Fruit fly (Drosophila melanogaster) whole organism, embryonic: Measurements from ENCODE around the gene Cpr67Fa2.

ENCODE experiments used
- Ada2b ChIP-seq: fragments of 200-800 bp; sonication (Bioruptor generic); IDR thresholded peaks from 2 replicates; pipeline ENCODE4 v1.3.6; 2022; ENCODE audit warnings: missing biosample characterization, missing genetic modification characterization
- Antp ChIP-seq: fragments of 200-800 bp; sonication (Bioruptor generic); optimal IDR thresholded peaks from 3 replicates; lab custom pipeline; 2016; ENCODE audit warnings: missing biosample characterization, missing genetic modification characterization
- Awh ChIP-seq: fragments of 200-800 bp; sonication (Bioruptor generic); IDR thresholded peaks from 2 replicates; pipeline ENCODE4, ENCODE4 v1.3.6; 2022; ENCODE audit warnings: missing biosample characterization, missing genetic modification characterization
- B-H2 ChIP-seq: fragments of 200-800 bp; sonication (Bioruptor generic); optimal IDR thresholded peaks from 2 replicates; lab custom pipeline; 2018; ENCODE audit warnings: missing biosample characterization, mild to moderate bottlenecking, missing genetic modification characterization
- CG10979 ChIP-seq: fragments of 200-800 bp; sonication (Bioruptor generic); optimal IDR thresholded peaks from 2 replicates; lab custom pipeline; 2018; ENCODE audit warnings: missing biosample characterization, mild to moderate bottlenecking, missing genetic modification characterization, moderate library complexity
- CG12219 ChIP-seq: fragments of 200-800 bp; sonication (Bioruptor generic); optimal IDR thresholded peaks from 3 replicates; lab custom pipeline; 2018; ENCODE audit warnings: missing biosample characterization, mild to moderate bottlenecking, missing genetic modification characterization
- CG12942 ChIP-seq: fragments of 200-800 bp; sonication (Bioruptor generic); optimal IDR thresholded peaks from 3 replicates; lab custom pipeline; 2016; ENCODE audit warnings: missing biosample characterization, missing genetic modification characterization
- CG13296 ChIP-seq: fragments of 200-800 bp; sonication (Bioruptor generic); optimal IDR thresholded peaks from 3 replicates; lab custom pipeline; 2018; ENCODE audit warnings: missing biosample characterization, mild to moderate bottlenecking, missing genetic modification characterization
- CG17612 ChIP-seq: fragments of 200-800 bp; sonication (Bioruptor generic); IDR thresholded peaks from 2 replicates; pipeline ENCODE4 v1.3.6; 2022; ENCODE audit warnings: missing biosample characterization, missing genetic modification characterization
- CG18619 ChIP-seq: fragments of 200-800 bp; sonication (Bioruptor generic); optimal IDR thresholded peaks from 3 replicates; lab custom pipeline; 2017; ENCODE audit warnings: missing biosample characterization, mild to moderate bottlenecking, missing genetic modification characterization
- CG2678 ChIP-seq: fragments of 200-800 bp; sonication (Bioruptor generic); optimal IDR thresholded peaks from 3 replicates; lab custom pipeline; 2019; ENCODE audit warnings: missing biosample characterization, mild to moderate bottlenecking, missing genetic modification characterization, moderate library complexity
- CG2712 ChIP-seq: fragments of 200-800 bp; optimal IDR thresholded peaks from 3 replicates; lab custom pipeline; 2019; ENCODE audit warnings: missing biosample characterization, mild to moderate bottlenecking, missing genetic modification characterization, moderate library complexity
- CG5180 ChIP-seq: fragments of 200-800 bp; sonication (Bioruptor generic); optimal IDR thresholded peaks from 3 replicates; lab custom pipeline; 2017; ENCODE audit warnings: missing biosample characterization, missing genetic modification characterization, mild to moderate bottlenecking, moderate library complexity, missing genetic modification reagents
- CG6272 ChIP-seq: fragments of 200-800 bp; sonication (Bioruptor generic); IDR thresholded peaks from 2 replicates; pipeline ENCODE4 v1.3.6; 2022; ENCODE audit warnings: missing biosample characterization, missing genetic modification characterization
- CG6683 ChIP-seq: fragments of 200-800 bp; sonication (Bioruptor generic); optimal IDR thresholded peaks from 2 replicates; lab custom pipeline; 2017; ENCODE audit warnings: missing biosample characterization, mild to moderate bottlenecking, missing genetic modification characterization, missing genetic modification reagents
- CG7271 ChIP-seq: fragments of 200-800 bp; sonication (Bioruptor generic); optimal IDR thresholded peaks from 2 replicates; lab custom pipeline; 2018; ENCODE audit warnings: missing biosample characterization, mild to moderate bottlenecking, missing genetic modification characterization, moderate library complexity
- CG7928 ChIP-seq: fragments of 200-800 bp; sonication (Bioruptor generic); optimal IDR thresholded peaks from 2 replicates; lab custom pipeline; 2017; ENCODE audit warnings: missing biosample characterization, mild to moderate bottlenecking, missing genetic modification characterization
- CG8924 ChIP-seq: fragments of 200-800 bp; optimal IDR thresholded peaks from 3 replicates; lab custom pipeline; 2019; ENCODE audit warnings: missing biosample characterization, mild to moderate bottlenecking, missing genetic modification characterization, moderate library complexity
- CkIIα-i1 ChIP-seq: fragments of 200-800 bp; sonication (Bioruptor generic); IDR thresholded peaks from 2 replicates; pipeline ENCODE4 v1.3.6; 2022; ENCODE audit warnings: missing biosample characterization, missing genetic modification characterization
- CoRest ChIP-seq: fragments of 200-800 bp; sonication (Bioruptor generic); optimal IDR thresholded peaks from 3 replicates; lab custom pipeline; 2018; ENCODE audit warnings: missing biosample characterization, mild to moderate bottlenecking, missing genetic modification characterization, moderate library complexity
- D ChIP-seq, 2 experiments: fragments of 200-800 bp in 1 of 2; fragments of >200 bp in 1 of 2; sonication (Bioruptor generic) in 1 of 2; optimal IDR thresholded peaks; 2 replicates in 1 of 2; 3 replicates in 1 of 2; lab custom pipeline; 2017; ENCODE audit warnings: mild to moderate bottlenecking in 1 of 2, missing biosample characterization in 1 of 2, missing genetic modification characterization in 1 of 2, missing genetic modification reagents in 1 of 2
- Eip74EF ChIP-seq, 2 experiments: fragments of 200-800 bp in 1 of 2; fragments of >200 bp in 1 of 2; sonication (Bioruptor generic) in 1 of 2; optimal IDR thresholded peaks; 2 replicates each; lab custom pipeline; 2017 to 2019; ENCODE audit warnings: missing biosample characterization in 2 of 2, missing genetic modification characterization in 2 of 2, mild to moderate bottlenecking in 1 of 2, moderate library complexity in 1 of 2
- Fer1 ChIP-seq: fragments of 200-800 bp; sonication (Bioruptor generic); optimal IDR thresholded peaks from 2 replicates; lab custom pipeline; 2017; ENCODE audit warnings: missing biosample characterization, mild to moderate bottlenecking, missing genetic modification characterization
- HLH4C ChIP-seq: fragments of 200-800 bp; sonication (Bioruptor generic); IDR thresholded peaks from 3 replicates; pipeline ENCODE4 v1.3.6; 2022; ENCODE audit warnings: missing biosample characterization, missing genetic modification characterization; ENCODE audit not compliant: partially characterized antibody
- Hr39 ChIP-seq: fragments of >200 bp; optimal IDR thresholded peaks from 2 replicates; lab custom pipeline; 2017
- Hr78 ChIP-seq, 2 experiments: fragments of 200-800 bp in 1 of 2; fragments of >200 bp in 1 of 2; sonication (Bioruptor generic) in 1 of 2; optimal IDR thresholded peaks; 2 replicates each; lab custom pipeline; 2017 to 2019; ENCODE audit warnings: missing biosample characterization in 2 of 2, missing genetic modification characterization in 2 of 2, mild to moderate bottlenecking in 1 of 2, moderate library complexity in 1 of 2
- Max ChIP-seq: fragments of 200-800 bp; sonication (Bioruptor generic); optimal IDR thresholded peaks from 2 replicates; lab custom pipeline; 2016; ENCODE audit warnings: missing biosample characterization, mild to moderate bottlenecking, missing genetic modification characterization
- NC2α ChIP-seq: fragments of 200-800 bp; sonication (Bioruptor generic); optimal IDR thresholded peaks from 2 replicates; lab custom pipeline; 2016; ENCODE audit warnings: missing biosample characterization, missing genetic modification characterization
- NK7.1 ChIP-seq: fragments of 200-800 bp; sonication (Bioruptor generic); optimal IDR thresholded peaks from 3 replicates; lab custom pipeline; 2016; ENCODE audit warnings: missing biosample characterization, missing genetic modification characterization
- Nf-YB ChIP-seq: fragments of 200-800 bp; sonication (Bioruptor generic); optimal IDR thresholded peaks from 3 replicates; lab custom pipeline; 2019; ENCODE audit warnings: missing biosample characterization, mild to moderate bottlenecking, missing genetic modification characterization, moderate library complexity
- Side ChIP-seq: fragments of 200-800 bp; sonication (Bioruptor generic); optimal IDR thresholded peaks from 2 replicates; lab custom pipeline; 2016; ENCODE audit warnings: missing biosample characterization, missing genetic modification characterization
- bab2 ChIP-seq: fragments of 200-800 bp; sonication (Bioruptor generic); optimal IDR thresholded peaks from 2 replicates; lab custom pipeline; 2016; ENCODE audit warnings: missing biosample characterization, missing genetic modification characterization
- chn ChIP-seq: fragments of 200-800 bp; sonication (Bioruptor generic); optimal IDR thresholded peaks from 2 replicates; lab custom pipeline; 2016; ENCODE audit warnings: missing biosample characterization, missing genetic modification characterization
- da ChIP-seq: fragments of 200-800 bp; sonication (Bioruptor generic); optimal IDR thresholded peaks from 2 replicates; lab custom pipeline; 2016; ENCODE audit warnings: missing biosample characterization, missing genetic modification characterization
- grn ChIP-seq: fragments of 200-800 bp; sonication (Bioruptor generic); optimal IDR thresholded peaks from 3 replicates; lab custom pipeline; 2017; ENCODE audit warnings: missing biosample characterization, missing genetic modification characterization
- hkb ChIP-seq, 2 experiments: fragments of 200-800 bp in 1 of 2; fragments of >200 bp in 1 of 2; sonication (Bioruptor generic) in 1 of 2; IDR thresholded peaks in 1 of 2; optimal IDR thresholded peaks in 1 of 2; 2 replicates each; pipeline versions ENCODE4 v1.3.6 to Lab custom; 2017 to 2022; ENCODE audit warnings: missing biosample characterization in 1 of 2, missing genetic modification characterization in 1 of 2
- jigr1 ChIP-seq: fragments of 200-800 bp; sonication (Bioruptor generic); IDR thresholded peaks from 3 replicates; pipeline ENCODE4 v1.3.6; 2022; ENCODE audit warnings: missing biosample characterization, missing genetic modification characterization
- jing ChIP-seq: fragments of 200-800 bp; sonication (Bioruptor generic); optimal IDR thresholded peaks from 2 replicates; lab custom pipeline; 2018; ENCODE audit warnings: missing biosample characterization, mild to moderate bottlenecking, missing genetic modification characterization
- klu ChIP-seq: fragments of 200-800 bp; sonication (Bioruptor generic); IDR thresholded peaks from 2 replicates; pipeline ENCODE4 v1.3.6; 2022; ENCODE audit warnings: missing biosample characterization, missing genetic modification characterization
- lbe ChIP-seq: fragments of 200-800 bp; sonication (Bioruptor generic); optimal IDR thresholded peaks from 2 replicates; lab custom pipeline; 2016; ENCODE audit warnings: missing biosample characterization, mild to moderate bottlenecking, missing genetic modification characterization
- lov ChIP-seq, 2 experiments: fragments of 200-800 bp in 1 of 2; fragments of >200 bp in 1 of 2; sonication (Bioruptor generic) in 1 of 2; IDR thresholded peaks in 1 of 2; optimal IDR thresholded peaks in 1 of 2; 2 replicates in 1 of 2; 3 replicates in 1 of 2; pipeline versions ENCODE4 v1.3.6 to Lab custom; 2017 to 2022; ENCODE audit warnings: missing biosample characterization in 1 of 2, missing genetic modification characterization in 1 of 2
- maf-S ChIP-seq: fragments of 200-800 bp; sonication (Bioruptor generic); optimal IDR thresholded peaks from 2 replicates; lab custom pipeline; 2016; ENCODE audit warnings: missing biosample characterization, missing genetic modification characterization
- onecut ChIP-seq: fragments of 200-800 bp; sonication (Bioruptor generic); IDR thresholded peaks from 2 replicates; pipeline ENCODE4 v1.3.6; 2022; ENCODE audit warnings: missing biosample characterization, missing genetic modification characterization
- prd ChIP-seq, 3 experiments: fragments of >200 bp in 2 of 3; fragments of 200-800 bp in 1 of 3; sonication (Bioruptor generic) in 1 of 3; optimal IDR thresholded peaks in 2 of 3; IDR thresholded peaks in 1 of 3; 2 replicates in 2 of 3; 3 replicates in 1 of 3; pipeline versions ENCODE4 v1.3.6 to Lab custom; 2017 to 2022; ENCODE audit warnings: missing biosample characterization in 1 of 3, missing genetic modification characterization in 1 of 3
- row ChIP-seq: fragments of 200-800 bp; sonication (Bioruptor generic); IDR thresholded peaks from 3 replicates; pipeline ENCODE4 v1.3.6; 2022; ENCODE audit warnings: missing biosample characterization, missing genetic modification characterization
- sens ChIP-seq: fragments of 200-800 bp; sonication (Bioruptor generic); peaks from one replicate; lab custom pipeline; 2016; ENCODE audit warnings: missing biosample characterization, missing genetic modification characterization
- tap ChIP-seq: fragments of 200-800 bp; optimal IDR thresholded peaks from 3 replicates; lab custom pipeline; 2019; ENCODE audit warnings: missing biosample characterization, mild to moderate bottlenecking, missing genetic modification characterization, moderate library complexity
- tll ChIP-seq, 2 experiments: fragments of 200-800 bp in 1 of 2; fragments of >200 bp in 1 of 2; sonication (Bioruptor generic) in 1 of 2; optimal IDR thresholded peaks; 2 replicates each; lab custom pipeline; 2017 to 2019; ENCODE audit warnings: missing biosample characterization in 2 of 2, missing genetic modification characterization in 2 of 2, mild to moderate bottlenecking in 1 of 2, moderate library complexity in 1 of 2

The Cpr67Fa2 gene

dm6 chr3L:10889000-10889691 lies 2.4 kb upstream of the Cpr67Fa2 start (continued):
- TF ChIP-seq CG12219 (GFP tag; lab: Kevin White, UChicago), result no peak
- TF ChIP-seq Side (GFP tag; lab: Kevin White, UChicago), result no peak
- no peak for TF ChIP-seq CG6683 (GFP tag; lab: Kevin White, UChicago)
- no peak for TF ChIP-seq onecut (GFP tag; lab: Robert Waterston, UW)
- no peak for TF ChIP-seq Fer1 (GFP tag; lab: Kevin White, UChicago)
- TF ChIP-seq CG8924 (tag; lab: Kevin White, UChicago), result peak; percentile 24
- no peak for TF ChIP-seq jigr1 (GFP tag; lab: Robert Waterston, UW)
- no peak for TF ChIP-seq Eip74EF (GFP tag; optimal IDR thresholded peaks at IDR 0.05; lab: Kevin White, UChicago)
- 0 out of 3 replicates have a peak, but pooled peaks have one; percentile 18 for TF ChIP-seq row (GFP tag; lab: Robert Waterston, UW)
- no peak for TF ChIP-seq klu (GFP tag; lab: Robert Waterston, UW)
- TF ChIP-seq tap (tag; lab: Kevin White, UChicago), result no peak
- TF ChIP-seq CG17612 (GFP tag; lab: Robert Waterston, UW), result no peak
- TF ChIP-seq Awh, result no peak
- no peak for TF ChIP-seq CG7928 (GFP tag; lab: Kevin White, UChicago)
- TF ChIP-seq B-H2 (GFP tag; lab: Kevin White, UChicago), result no peak
- TF ChIP-seq CG5180 (GFP tag; lab: Kevin White, UChicago), result no peak
- peak in 1 of 2 experiments; percentile 45 for TF ChIP-seq Hr78 (GFP tag; optimal IDR thresholded peaks at IDR 0.05; lab: Kevin White, UChicago)
- TF ChIP-seq Hr39 (lab: Kevin White, UChicago), result no peak
- peak; percentile 48 for TF ChIP-seq CG2678 (tag; lab: Kevin White, UChicago)
- no peak for TF ChIP-seq NC2α (GFP tag; lab: Kevin White, UChicago)
- TF ChIP-seq Nf-YB (GFP tag; lab: Kevin White, UChicago), result no peak
- TF ChIP-seq bab2 (GFP tag; lab: Kevin White, UChicago), result no peak
- TF ChIP-seq lov (optimal IDR thresholded peaks at IDR 0.05; lab: Kevin White, UChicago), result no peak
- no peak for TF ChIP-seq lov (GFP tag; IDR thresholded peaks at IDR 0.05; lab: Robert Waterston, UW)
- no peak for TF ChIP-seq CkIIα-i1 (GFP tag; lab: Robert Waterston, UW)
- TF ChIP-seq grn, result no peak
- no peak for TF ChIP-seq chn
- TF ChIP-seq Antp (GFP tag; lab: Kevin White, UChicago), result no peak
- TF ChIP-seq CG6272 (GFP tag; lab: Robert Waterston, UW), result no peak
- no peak for TF ChIP-seq CG10979 (tag; lab: Kevin White, UChicago)
- no peak for TF ChIP-seq NK7.1 (GFP tag; lab: Kevin White, UChicago)
- TF ChIP-seq CG12942 (GFP tag; lab: Kevin White, UChicago), result no peak
- no peak for TF ChIP-seq hkb (optimal IDR thresholded peaks at IDR 0.05; lab: Kevin White, UChicago)
- TF ChIP-seq hkb (GFP tag; IDR thresholded peaks at IDR 0.05; lab: Robert Waterston, UW), result no peak
- TF ChIP-seq HLH4C (GFP tag; lab: Robert Waterston, UW), result no peak
- TF ChIP-seq jing (GFP tag; lab: Kevin White, UChicago), result no peak
- TF ChIP-seq prd (optimal IDR thresholded peaks at IDR 0.05; lab: Kevin White, UChicago), result no peak
- 0 out of 3 replicates have a peak, but pooled peaks have one; percentile 13 for TF ChIP-seq prd (GFP tag; IDR thresholded peaks at IDR 0.05; lab: Robert Waterston, UW)
- peak; percentile 36 for TF ChIP-seq CG2712 (tag; lab: Kevin White, UChicago)
- TF ChIP-seq sens (GFP tag; lab: Kevin White, UChicago), result no peak
- TF ChIP-seq tll (GFP tag; optimal IDR thresholded peaks at IDR 0.05; lab: Kevin White, UChicago), result no peak
- peak; percentile 2 for TF ChIP-seq CoRest (tag; lab: Kevin White, UChicago)
- TF ChIP-seq CG7271 (tag; lab: Kevin White, UChicago), result no peak
- no peak for TF ChIP-seq da
- TF ChIP-seq CG18619 (GFP tag; lab: Kevin White, UChicago), result no peak
- no peak for TF ChIP-seq Ada2b (GFP tag; lab: Robert Waterston, UW)
- TF ChIP-seq CG13296, result no peak
- no peak for TF ChIP-seq D (optimal IDR thresholded peaks at IDR 0.05; lab: Kevin White, UChicago)
- no peak for TF ChIP-seq D (GFP tag; optimal IDR thresholded peaks at IDR 0.05; lab: Kevin White, UChicago)
- no peak for TF ChIP-seq maf-S
- no peak for TF ChIP-seq Max (GFP tag; lab: Kevin White, UChicago)
- TF ChIP-seq lbe (GFP tag; lab: Kevin White, UChicago), result no peak
